Fruit fly (Drosophila melanogaster) whole organism, adult: ENCODE measurements around the gene CG6664.

Experiments
- CG11617 ChIP-seq: fragments of 200-800 bp; sonication (Bioruptor generic); optimal IDR thresholded peaks from 2 replicates; lab custom pipeline; 2017; ENCODE audit warnings: mild to moderate bottlenecking, missing biosample characterization, missing genetic modification reagents, missing genetic modification characterization
- CG12768 ChIP-seq: fragments of 200-800 bp; sonication (Bioruptor generic); optimal IDR thresholded peaks from 2 replicates; lab custom pipeline; 2017; ENCODE audit warnings: missing biosample characterization, missing genetic modification characterization, mild to moderate bottlenecking, moderate library complexity, missing genetic modification reagents
- CG14711 ChIP-seq: fragments of 200-800 bp; sonication (Bioruptor generic); optimal IDR thresholded peaks from 2 replicates; lab custom pipeline; 2018; ENCODE audit warnings: missing biosample characterization, mild to moderate bottlenecking, missing genetic modification characterization, moderate library complexity
- CG1620 ChIP-seq: fragments of 200-800 bp; sonication (Bioruptor generic); optimal IDR thresholded peaks from 2 replicates; lab custom pipeline; 2016; ENCODE audit warnings: missing biosample characterization, missing genetic modification characterization
- CG33017 ChIP-seq: fragments of 200-800 bp; sonication (Bioruptor generic); optimal IDR thresholded peaks from 2 replicates; lab custom pipeline; 2018; ENCODE audit warnings: missing biosample characterization, mild to moderate bottlenecking, missing genetic modification characterization, moderate library complexity
- CG5204 ChIP-seq: fragments of 200-800 bp; sonication (Bioruptor generic); optimal IDR thresholded peaks from 2 replicates; lab custom pipeline; 2016; ENCODE audit warnings: missing biosample characterization, missing genetic modification characterization
- CG7045 ChIP-seq: fragments of 200-800 bp; sonication (Bioruptor generic); optimal IDR thresholded peaks from 2 replicates; lab custom pipeline; 2017; ENCODE audit warnings: missing biosample characterization, mild to moderate bottlenecking, missing genetic modification characterization
- CG7101 ChIP-seq: fragments of 200-800 bp; sonication (Bioruptor generic); optimal IDR thresholded peaks from 2 replicates; lab custom pipeline; 2018; ENCODE audit warnings: missing biosample characterization, mild to moderate bottlenecking, missing genetic modification characterization, moderate library complexity
- Clk ChIP-seq: fragments of 200-800 bp; sonication (Bioruptor generic); optimal IDR thresholded peaks from 2 replicates; lab custom pipeline; 2017; ENCODE audit warnings: missing biosample characterization, missing genetic modification characterization
- Crg-1 ChIP-seq: fragments of 200-800 bp; sonication (Bioruptor generic); optimal IDR thresholded peaks from 2 replicates; lab custom pipeline; 2016; ENCODE audit warnings: missing biosample characterization, missing genetic modification characterization
- Hr96 ChIP-seq: fragments of 200-800 bp; sonication (Bioruptor generic); optimal IDR thresholded peaks from 2 replicates; lab custom pipeline; 2016; ENCODE audit warnings: missing biosample characterization, missing genetic modification characterization
- Mnt ChIP-seq: fragments of 200-800 bp; sonication (Bioruptor generic); optimal IDR thresholded peaks from 2 replicates; lab custom pipeline; 2016; ENCODE audit warnings: missing biosample characterization, mild to moderate bottlenecking, missing genetic modification characterization
- bab1 ChIP-seq: fragments of 200-800 bp; sonication (Bioruptor generic); optimal IDR thresholded peaks from 3 replicates; lab custom pipeline; 2019; ENCODE audit warnings: missing biosample characterization, mild to moderate bottlenecking, missing genetic modification characterization, moderate library complexity
- cic ChIP-seq: fragments of 200-800 bp; sonication (Bioruptor generic); optimal IDR thresholded peaks from 2 replicates; lab custom pipeline; 2017; ENCODE audit warnings: missing biosample characterization, mild to moderate bottlenecking, missing genetic modification characterization, moderate library complexity
- cnc ChIP-seq, 2 experiments: fragments of >200 bp; optimal IDR thresholded peaks; 2 replicates each; lab custom pipeline; 2017
- kay ChIP-seq: fragments of 200-800 bp; sonication (Bioruptor generic); peaks from one replicate; lab custom pipeline; 2016; ENCODE audit warnings: missing biosample characterization, missing genetic modification characterization, borderline replicate concordance
- ovo ChIP-seq: fragments of 200-800 bp; sonication (Bioruptor generic); optimal IDR thresholded peaks from 2 replicates; lab custom pipeline; 2016; ENCODE audit warnings: missing biosample characterization, missing genetic modification characterization
- pad ChIP-seq: fragments of 200-800 bp; sonication (Bioruptor generic); optimal IDR thresholded peaks from 3 replicates; lab custom pipeline; 2017; ENCODE audit warnings: missing biosample characterization, missing genetic modification characterization, mild to moderate bottlenecking, moderate library complexity, missing genetic modification reagents
- tj ChIP-seq: fragments of 200-800 bp; sonication (Bioruptor generic); optimal IDR thresholded peaks from 3 replicates; lab custom pipeline; 2017; ENCODE audit warnings: missing biosample characterization, mild to moderate bottlenecking, missing genetic modification characterization, moderate library complexity
- toe ChIP-seq: fragments of 200-800 bp; sonication (Bioruptor generic); optimal IDR thresholded peaks from 2 replicates; lab custom pipeline; 2016; ENCODE audit warnings: missing biosample characterization, missing genetic modification characterization

The CG6664 gene

DNA sequence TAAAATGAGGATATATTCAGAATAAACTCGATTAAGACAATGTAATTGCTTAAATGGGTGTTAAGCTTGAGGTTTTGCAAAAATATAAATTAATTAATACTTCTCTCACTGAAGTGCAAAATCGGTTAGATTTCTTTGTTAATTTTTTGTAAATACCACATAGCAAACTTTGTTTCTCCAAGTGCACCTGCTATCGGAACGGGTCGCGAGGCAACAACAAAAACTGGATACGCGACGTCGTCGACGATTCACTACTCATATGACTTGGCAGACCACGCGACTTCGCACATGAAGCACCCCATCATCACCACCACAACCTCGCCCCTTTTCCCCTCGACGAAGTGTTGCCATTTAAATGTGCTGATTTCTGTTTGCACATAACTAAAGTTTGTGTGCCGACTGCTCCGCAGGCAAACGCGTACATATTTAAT lies 8.9 kb downstream of the CG6664 start:
- TF ChIP-seq bab1 (peak; percentile 18), cnc (optimal IDR thresholded peaks at IDR 0.05; lab: Kevin White, UChicago) (no peak), ovo (peak; percentile 54), CG5204 (GFP tag; lab: Kevin White, UChicago) (no peak), CG7045 (GFP tag; lab: Kevin White, UChicago) (peak; percentile 51), tj (GFP tag; lab: Kevin White, UChicago) (peak; percentile 75), CG7101 (tag; lab: Kevin White, UChicago) (no peak), Crg-1 (GFP tag; lab: Kevin White, UChicago) (no peak), Hr96 (GFP tag; lab: Kevin White, UChicago) (no peak), CG11617 (peak; percentile 7), Clk (GFP tag; lab: Kevin White, UChicago) (peak; percentile 54), CG12768 (GFP tag; lab: Kevin White, UChicago) (peak; percentile 63), cic (GFP tag; lab: Kevin White, UChicago) (peak; percentile 92), kay (GFP tag; lab: Kevin White, UChicago) (peak; percentile 94), toe (GFP tag; lab: Kevin White, UChicago) (no peak), CG1620 (no peak), pad (peak; percentile 16), CG14711 (tag; lab: Kevin White, UChicago) (no peak), CG33017 (tag; lab: Kevin White, UChicago) (peak; percentile 46), Mnt (GFP tag; lab: Kevin White, UChicago) (peak; percentile 82)

DNA sequence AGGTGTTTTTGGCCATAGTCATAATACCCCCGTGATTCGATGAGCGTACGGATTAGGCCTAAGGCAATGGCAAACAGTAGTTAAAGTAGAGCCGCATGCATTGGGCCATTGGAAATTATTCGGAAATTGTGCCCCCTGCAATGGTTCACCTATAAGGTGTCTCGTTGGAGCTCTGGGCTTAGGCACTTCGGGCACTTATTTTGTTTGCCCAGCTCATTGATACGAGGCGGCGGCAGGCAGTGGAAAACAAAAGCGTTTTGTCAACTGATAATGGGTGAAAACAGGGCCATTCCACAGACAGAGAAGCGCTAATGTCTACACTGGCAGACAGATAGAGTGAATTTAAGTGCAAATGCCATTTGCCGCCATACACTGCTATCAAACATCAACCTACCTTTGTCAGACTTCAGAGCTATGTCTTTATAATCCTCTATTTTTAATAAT lies 9.7 kb downstream of the CG6664 start:
- TF ChIP-seq CG11617 (no peak), CG12768 (GFP tag; lab: Kevin White, UChicago) (peak; percentile 47), ovo (peak; percentile 15), pad (no peak), Clk (GFP tag; lab: Kevin White, UChicago) (peak; percentile 29), bab1 (no peak), CG7101 (tag; lab: Kevin White, UChicago) (no peak), Crg-1 (GFP tag; lab: Kevin White, UChicago) (no peak), tj (GFP tag; lab: Kevin White, UChicago) (no peak), toe (GFP tag; lab: Kevin White, UChicago) (peak; percentile 39), CG7045 (GFP tag; lab: Kevin White, UChicago) (no peak), kay (GFP tag; lab: Kevin White, UChicago) (no peak), Mnt (GFP tag; lab: Kevin White, UChicago) (peak; percentile 24), cnc (optimal IDR thresholded peaks at IDR 0.05; lab: Kevin White, UChicago) (no peak), CG1620 (peak; percentile 37), Hr96 (GFP tag; lab: Kevin White, UChicago) (no peak), cic (GFP tag; lab: Kevin White, UChicago) (peak; percentile 78), CG5204 (GFP tag; lab: Kevin White, UChicago) (no peak), CG33017 (tag; lab: Kevin White, UChicago) (no peak), CG14711 (tag; lab: Kevin White, UChicago) (no peak)

DNA sequence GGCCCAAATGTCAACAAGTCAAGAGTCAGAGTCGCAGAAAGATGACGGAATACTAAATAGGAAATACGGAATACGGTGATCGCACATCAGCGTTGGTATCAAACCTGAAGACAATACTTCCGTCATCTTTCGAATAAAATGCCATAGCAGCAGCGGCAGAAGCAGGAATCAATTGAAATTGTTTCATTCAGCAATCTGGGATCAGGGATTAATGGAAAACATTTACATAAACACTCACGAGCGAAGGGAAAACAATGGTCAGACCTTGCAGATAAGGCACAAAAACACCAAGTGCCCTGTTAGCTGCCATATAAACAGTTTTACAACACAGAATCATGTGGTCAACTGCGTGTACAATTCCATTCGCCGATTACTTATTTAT lies 10.6 kb downstream of the CG6664 start:
- TF ChIP-seq ovo (no peak), kay (GFP tag; lab: Kevin White, UChicago) (no peak), cic (GFP tag; lab: Kevin White, UChicago) (no peak), CG1620 (no peak), Mnt (GFP tag; lab: Kevin White, UChicago) (no peak), cnc (optimal IDR thresholded peaks at IDR 0.05; lab: Kevin White, UChicago) (no peak), Hr96 (GFP tag; lab: Kevin White, UChicago) (no peak), CG14711 (tag; lab: Kevin White, UChicago) (no peak), CG7101 (tag; lab: Kevin White, UChicago) (no peak), CG7045 (GFP tag; lab: Kevin White, UChicago) (no peak), Clk (GFP tag; lab: Kevin White, UChicago) (no peak), tj (GFP tag; lab: Kevin White, UChicago) (no peak), CG33017 (tag; lab: Kevin White, UChicago) (no peak), CG11617 (no peak)

DNA sequence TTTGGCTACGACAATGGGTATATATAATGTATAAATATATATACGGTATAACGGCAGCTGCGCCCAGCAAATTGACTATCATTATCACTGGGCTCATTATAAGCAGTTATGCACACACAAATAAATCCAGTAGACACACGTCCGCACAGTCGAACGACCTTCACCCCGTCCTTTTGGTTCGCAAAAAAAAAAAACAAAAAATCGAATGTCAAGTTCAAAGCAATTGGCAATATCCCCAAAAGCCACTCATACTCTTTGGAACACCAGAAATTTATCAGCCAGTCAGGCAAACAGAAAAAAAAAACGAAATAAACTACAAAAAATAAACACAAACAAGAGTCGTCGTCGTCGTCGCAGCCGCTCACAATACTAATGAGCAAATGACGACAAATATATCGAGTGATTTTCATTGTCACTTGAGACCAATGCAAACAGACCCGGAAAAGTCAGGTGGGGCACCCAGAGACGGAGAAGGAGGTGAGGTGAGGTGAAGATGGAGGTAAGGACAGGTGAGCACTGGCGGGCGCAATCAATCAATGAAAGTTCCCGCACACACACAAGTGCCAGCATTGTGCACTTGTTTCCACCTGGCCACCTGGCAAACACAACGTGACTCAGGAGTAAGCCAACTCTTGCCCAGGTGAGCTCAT lies 11.1 kb downstream of the CG6664 start:
- TF ChIP-seq CG33017 (tag; lab: Kevin White, UChicago) (no peak), toe (GFP tag; lab: Kevin White, UChicago) (no peak), Hr96 (GFP tag; lab: Kevin White, UChicago) (no peak), CG7045 (GFP tag; lab: Kevin White, UChicago) (no peak), CG7101 (tag; lab: Kevin White, UChicago) (no peak), CG14711 (tag; lab: Kevin White, UChicago) (no peak), pad (no peak), bab1 (no peak), cic (GFP tag; lab: Kevin White, UChicago) (peak; percentile 87), CG5204 (GFP tag; lab: Kevin White, UChicago) (no peak), Mnt (GFP tag; lab: Kevin White, UChicago) (no peak), Crg-1 (GFP tag; lab: Kevin White, UChicago) (no peak), kay (GFP tag; lab: Kevin White, UChicago) (peak; percentile 67), cnc (optimal IDR thresholded peaks at IDR 0.05; lab: Kevin White, UChicago) (no peak), CG1620 (no peak), CG11617 (no peak), tj (GFP tag; lab: Kevin White, UChicago) (peak; percentile 20), CG12768 (GFP tag; lab: Kevin White, UChicago) (no peak)

DNA sequence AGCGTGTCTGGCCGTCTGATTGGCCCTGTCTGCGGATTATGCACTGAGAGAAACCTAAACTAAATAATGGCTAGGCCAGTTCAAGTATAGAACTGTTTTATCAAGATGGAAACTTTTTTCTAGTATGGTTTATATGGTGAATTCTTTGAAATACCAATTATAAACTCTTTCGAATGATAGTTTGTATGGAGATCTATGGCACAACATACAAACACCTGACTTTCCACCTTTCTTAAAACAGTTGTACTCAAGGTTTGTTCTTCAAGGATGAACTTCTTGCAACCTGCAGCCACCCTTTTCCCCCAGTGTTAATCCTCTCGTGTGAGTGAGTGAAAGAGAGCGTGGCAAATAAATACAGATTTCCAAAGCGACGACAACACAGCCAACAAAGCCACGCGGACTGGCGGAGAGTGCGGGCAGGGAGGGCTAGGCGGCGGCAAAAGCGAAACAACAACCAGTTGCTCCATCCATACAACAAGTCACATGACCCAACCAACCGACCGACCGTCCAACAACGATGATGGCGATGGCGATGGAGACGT lies 11.7 kb downstream of the CG6664 start:
- TF ChIP-seq tj (GFP tag; lab: Kevin White, UChicago), result peak; percentile 28
- TF ChIP-seq CG7045 (GFP tag; lab: Kevin White, UChicago), result peak; percentile 85
- no peak for TF ChIP-seq bab1
- TF ChIP-seq pad, result peak; percentile 37
- peak; percentile 82 for TF ChIP-seq kay (GFP tag; lab: Kevin White, UChicago)
- peak; percentile 72 for TF ChIP-seq CG7101 (tag; lab: Kevin White, UChicago)
- peak; percentile 3 for TF ChIP-seq ovo
- no peak for TF ChIP-seq CG1620
- TF ChIP-seq CG14711 (tag; lab: Kevin White, UChicago), result peak; percentile 67
- peak; percentile 59 for TF ChIP-seq Clk (GFP tag; lab: Kevin White, UChicago)
- TF ChIP-seq cnc (optimal IDR thresholded peaks at IDR 0.05; lab: Kevin White, UChicago), result no peak
- TF ChIP-seq CG12768 (GFP tag; lab: Kevin White, UChicago), result peak; percentile 79
- TF ChIP-seq CG5204 (GFP tag; lab: Kevin White, UChicago), result peak; percentile 87
- TF ChIP-seq CG33017 (tag; lab: Kevin White, UChicago), result peak; percentile 75
- peak; percentile 16 for TF ChIP-seq Mnt (GFP tag; lab: Kevin White, UChicago)
- TF ChIP-seq Hr96 (GFP tag; lab: Kevin White, UChicago), result peak; percentile 56
- no peak for TF ChIP-seq cic (GFP tag; lab: Kevin White, UChicago)
- no peak for TF ChIP-seq Crg-1 (GFP tag; lab: Kevin White, UChicago)
- TF ChIP-seq CG11617, result peak; percentile 59
- peak; percentile 69 for TF ChIP-seq toe (GFP tag; lab: Kevin White, UChicago)
